Fruit fly (Drosophila melanogaster): ENCODE measurements around the gene shop.

shop gene

DNA sequence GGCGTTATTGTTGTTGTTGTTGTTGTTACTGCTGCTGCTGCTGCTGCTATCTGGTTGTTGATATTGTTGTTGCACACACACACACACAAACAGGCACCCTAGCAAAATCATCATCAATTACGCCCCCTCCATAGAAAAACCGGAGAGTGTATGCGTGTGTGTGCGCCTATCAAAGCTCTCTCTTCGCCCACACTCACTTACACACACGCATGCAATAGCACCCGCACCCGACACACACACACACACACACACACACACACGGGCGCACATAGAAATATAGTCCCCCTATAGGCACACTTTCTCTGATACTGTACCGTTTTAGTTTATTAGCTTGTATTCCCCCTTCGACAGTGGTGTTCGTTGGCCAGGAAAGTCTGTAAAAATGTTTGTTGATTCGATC, 34.0 kb downstream of the shop start (continued):
- TF ChIP-seq so (GFP tag; IDR thresholded peaks at IDR 0.05) (no peak), CG4360 (GFP tag; IDR thresholded peaks at IDR 0.05) (peak; percentile 71), CG17328 (GFP tag; IDR thresholded peaks at IDR 0.05) (no peak), CG13894 (tag; optimal IDR thresholded peaks at IDR 0.05) (peak; percentile 4), chinmo (GFP tag; IDR thresholded peaks at IDR 0.05; ENCODE audit: partially characterized antibody) (0 out of 4 replicates have a peak, but pooled peaks have one; percentile 20), Hey (tag; optimal IDR thresholded peaks at IDR 0.05) (no peak), unpg (GFP tag; optimal IDR thresholded peaks at IDR 0.05) (no peak), onecut (GFP tag; IDR thresholded peaks at IDR 0.05) (no peak)

DNA sequence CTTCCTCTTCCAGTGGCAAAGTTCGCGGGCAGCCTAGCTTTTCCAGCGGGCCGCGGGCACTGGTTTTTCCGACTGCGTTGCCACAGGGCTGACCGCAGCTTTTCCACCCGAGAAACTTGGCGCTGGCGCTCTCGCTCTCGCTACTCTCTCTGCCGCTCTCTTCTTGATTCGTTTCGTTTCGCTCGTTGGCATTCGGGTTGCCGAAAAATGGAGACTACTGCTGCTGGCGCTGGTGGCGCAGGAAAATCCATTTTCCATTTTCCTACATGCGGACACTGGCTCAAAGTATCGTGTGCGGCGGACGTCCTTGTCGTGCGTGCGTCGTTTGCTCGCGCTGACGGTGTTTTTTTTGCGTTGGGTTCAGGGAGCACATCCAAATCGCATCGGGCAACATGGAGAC, 35.3 kb downstream of the shop start, which contains the start of gene CG42450:
Gene CG42450 (plus strand): TSS at position 249 of the 400 bp plus-strand sequence.
- TF ChIP-seq toy (GFP tag; IDR thresholded peaks at IDR 0.05) (no peak), CG10654 (GFP tag; optimal IDR thresholded peaks at IDR 0.05) (no peak), CG12299 (tag; optimal IDR thresholded peaks at IDR 0.05) (no peak), ewg (GFP tag; optimal IDR thresholded peaks at IDR 0.05) (peak; percentile 68), trh (GFP tag; optimal IDR thresholded peaks at IDR 0.05) (no peak), crp (GFP tag; optimal IDR thresholded peaks at IDR 0.05) (no peak), pros (GFP tag; optimal IDR thresholded peaks at IDR 0.05) (no peak), lola (GFP tag; optimal IDR thresholded peaks at IDR 0.05) (no peak), Adf1 (GFP tag; IDR thresholded peaks at IDR 0.05) (peak; percentile 40; the same call in 1 of the 2 replicates), hbn (GFP tag; IDR thresholded peaks at IDR 0.05; ENCODE audit: partially characterized antibody) (peak; percentile 29; the same call in 1 of the 2 replicates), CG3838 (GFP tag; optimal IDR thresholded peaks at IDR 0.05) (no peak), dan (GFP tag; IDR thresholded peaks at IDR 0.05) (no peak), klu (GFP tag; IDR thresholded peaks at IDR 0.05) (no peak), CG18476 (GFP tag; optimal IDR thresholded peaks at IDR 0.05) (no peak), CG18262 (tag; optimal IDR thresholded peaks at IDR 0.05) (no peak), CG3163 (GFP tag; optimal IDR thresholded peaks at IDR 0.05) (no peak), unc-4 (GFP tag; IDR thresholded peaks at IDR 0.05; ENCODE audit: partially characterized antibody) (peak; percentile 47), CG13287 (GFP tag; IDR thresholded peaks at IDR 0.05; ENCODE audit: partially characterized antibody) (peak; percentile 23; the same call in 1 of the 2 replicates), CG11504 (tag; optimal IDR thresholded peaks at IDR 0.05) (no peak), onecut (GFP tag; IDR thresholded peaks at IDR 0.05) (peak; percentile 44; the same call in 1 of the 2 replicates), sens (GFP tag) (no peak), Dll (GFP tag; IDR thresholded peaks at IDR 0.05; ENCODE audit: partially characterized antibody) (peak; percentile 32; the same call in 1 of the 4 replicates), CG18599 (GFP tag; optimal IDR thresholded peaks at IDR 0.05) (peak; percentile 8), sisA (GFP tag; IDR thresholded peaks at IDR 0.05) (no peak), gsb-n (tag; optimal IDR thresholded peaks at IDR 0.05) (no peak), Pdp1 (GFP tag; optimal IDR thresholded peaks at IDR 0.05) (no peak), slbo (GFP tag; IDR thresholded peaks at IDR 0.05) (no peak), CG12155 (GFP tag; optimal IDR thresholded peaks at IDR 0.05) (peak; percentile 65), usp (GFP tag; optimal IDR thresholded peaks at IDR 0.05) (no peak), E2f2 (GFP tag; IDR thresholded peaks at IDR 0.05) (0 out of 2 replicates have a peak, but pooled peaks have one; percentile 6), CG10267 (tag; optimal IDR thresholded peaks at IDR 0.05) (no peak), gt (GFP tag; IDR thresholded peaks at IDR 0.05) (no peak), lmd (GFP tag; IDR thresholded peaks at IDR 0.05) (no peak), Xrp1 (GFP tag; IDR thresholded peaks at IDR 0.05) (no peak), Trl (optimal IDR thresholded peaks at IDR 0.05) (peak; percentile 53 to 57), Trl (GFP tag; optimal IDR thresholded peaks at IDR 0.05) (no peak), eve (GFP tag; optimal IDR thresholded peaks at IDR 0.05) (no peak), Med (GFP tag) (peak; percentile 59), Hmr (GFP tag; optimal IDR thresholded peaks at IDR 0.05) (peak; percentile 1), abd-A (tag; optimal IDR thresholded peaks at IDR 0.05) (peak; percentile 7), Ets97D (GFP tag; optimal IDR thresholded peaks at IDR 0.05) (no peak), Chrac-16 (GFP tag; optimal IDR thresholded peaks at IDR 0.05) (no peak), Mrtf (GFP tag; IDR thresholded peaks at IDR 0.05) (no peak)
